Fruit fly (Drosophila melanogaster) whole organism, embryonic: ENCODE measurements around the gene CG12116.

Experiments
- Adf1 ChIP-seq: fragments of 200-800 bp; sonication (Bioruptor generic); IDR thresholded peaks from 2 replicates; pipeline ENCODE4 v1.3.6; 2022; ENCODE audit warnings: missing biosample characterization, missing genetic modification characterization
- CG10366 ChIP-seq: fragments of 200-800 bp; sonication (Bioruptor generic); IDR thresholded peaks from 2 replicates; pipeline ENCODE4 v1.3.6; 2022; ENCODE audit warnings: missing biosample characterization, missing genetic modification characterization
- CG11247 ChIP-seq: fragments of 200-800 bp; sonication (Bioruptor generic); IDR thresholded peaks from 2 replicates; pipeline ENCODE4 v1.3.6; 2022; ENCODE audit warnings: missing biosample characterization, missing genetic modification characterization
- CG13287 ChIP-seq: fragments of 200-800 bp; sonication (Bioruptor generic); IDR thresholded peaks from 2 replicates; pipeline ENCODE4 v1.3.6; 2022; ENCODE audit warnings: missing biosample characterization, missing genetic modification characterization; ENCODE audit not compliant: partially characterized antibody
- CG13424 ChIP-seq: fragments of 200-800 bp; sonication (Bioruptor generic); optimal IDR thresholded peaks from 2 replicates; lab custom pipeline; 2019; ENCODE audit warnings: missing biosample characterization, mild to moderate bottlenecking, missing genetic modification characterization, moderate library complexity
- CG15073 ChIP-seq: fragments of 200-800 bp; sonication (Bioruptor generic); optimal IDR thresholded peaks from 2 replicates; lab custom pipeline; 2016; ENCODE audit warnings: missing biosample characterization, missing genetic modification characterization
- CG1647 ChIP-seq: fragments of 200-800 bp; sonication (Bioruptor generic); optimal IDR thresholded peaks from 3 replicates; lab custom pipeline; 2016; ENCODE audit warnings: missing biosample characterization, missing genetic modification characterization
- CG16863 ChIP-seq: fragments of 200-800 bp; sonication (Bioruptor generic); optimal IDR thresholded peaks from 3 replicates; lab custom pipeline; 2016; ENCODE audit warnings: missing biosample characterization, missing genetic modification characterization
- CG3726 ChIP-seq: fragments of 200-800 bp; sonication (Bioruptor generic); IDR thresholded peaks from 3 replicates; pipeline ENCODE4, ENCODE4 v1.3.6; 2022; ENCODE audit warnings: missing biosample characterization, missing genetic modification characterization
- CG4328 ChIP-seq: fragments of 200-800 bp; sonication (Bioruptor generic); optimal IDR thresholded peaks from 3 replicates; lab custom pipeline; 2017; ENCODE audit warnings: missing biosample characterization, missing genetic modification reagents, missing genetic modification characterization
- CG6654 ChIP-seq: fragments of 200-800 bp; sonication (Bioruptor generic); optimal IDR thresholded peaks from 2 replicates; lab custom pipeline; 2017; ENCODE audit warnings: missing biosample characterization, mild to moderate bottlenecking, missing genetic modification characterization
- CG6689 ChIP-seq: fragments of 200-800 bp; sonication (Bioruptor generic); IDR thresholded peaks from 2 replicates; pipeline ENCODE4 v1.3.6; 2022; ENCODE audit warnings: missing biosample characterization, missing genetic modification characterization
- CG6791 ChIP-seq: fragments of 200-800 bp; sonication (Bioruptor generic); IDR thresholded peaks from 3 replicates; pipeline ENCODE4 v1.3.6; 2022; ENCODE audit warnings: missing biosample characterization, missing genetic modification characterization; ENCODE audit not compliant: partially characterized antibody
- CG7745 ChIP-seq: fragments of 200-800 bp; sonication (Bioruptor generic); optimal IDR thresholded peaks from 2 replicates; lab custom pipeline; 2018; ENCODE audit warnings: missing biosample characterization, mild to moderate bottlenecking, missing genetic modification characterization, moderate library complexity
- Doc3 ChIP-seq: fragments of 200-800 bp; sonication (Bioruptor generic); IDR thresholded peaks from 3 replicates; pipeline ENCODE4 v1.3.6; 2022; ENCODE audit warnings: missing biosample characterization, missing genetic modification characterization; ENCODE audit not compliant: partially characterized antibody
- HHEX ChIP-seq: fragments of 200-800 bp; sonication (Bioruptor generic); optimal IDR thresholded peaks from 3 replicates; lab custom pipeline; 2017; ENCODE audit warnings: missing biosample characterization, mild to moderate bottlenecking, missing genetic modification characterization, missing genetic modification reagents
- HLH3B ChIP-seq: fragments of 200-800 bp; sonication (Bioruptor generic); IDR thresholded peaks from 2 replicates; pipeline ENCODE4 v1.3.6; 2022; ENCODE audit warnings: missing biosample characterization, missing genetic modification characterization
- Hand ChIP-seq: fragments of 200-800 bp; sonication (Bioruptor generic); optimal IDR thresholded peaks from 2 replicates; lab custom pipeline; 2017; ENCODE audit warnings: mild to moderate bottlenecking, missing biosample characterization, missing genetic modification reagents, missing genetic modification characterization
- Hmx ChIP-seq: fragments of 200-800 bp; sonication (Bioruptor generic); optimal IDR thresholded peaks from 2 replicates; lab custom pipeline; 2016; ENCODE audit warnings: missing biosample characterization, missing genetic modification characterization
- Kr ChIP-seq: fragments of 200-800 bp; sonication (Bioruptor generic); optimal IDR thresholded peaks from 2 replicates; lab custom pipeline; 2017; ENCODE audit warnings: missing biosample characterization, mild to moderate bottlenecking, missing genetic modification characterization
- Lhr ChIP-seq: fragments of 200-800 bp; sonication (Bioruptor generic); optimal IDR thresholded peaks from 3 replicates; lab custom pipeline; 2017; ENCODE audit warnings: mild to moderate bottlenecking, missing biosample characterization, missing genetic modification reagents, missing genetic modification characterization
- Max ChIP-seq: fragments of 200-800 bp; sonication (Bioruptor generic); optimal IDR thresholded peaks from 2 replicates; lab custom pipeline; 2016; ENCODE audit warnings: missing biosample characterization, mild to moderate bottlenecking, missing genetic modification characterization
- Poxn ChIP-seq: fragments of 200-800 bp; sonication (Bioruptor generic); IDR thresholded peaks from 2 replicates; pipeline ENCODE4 v1.3.6; 2022; ENCODE audit warnings: missing biosample characterization, missing genetic modification characterization
- Ptx1 ChIP-seq: fragments of 200-800 bp; sonication (Bioruptor generic); IDR thresholded peaks from 2 replicates; pipeline ENCODE4 v1.3.6; 2022; ENCODE audit warnings: missing biosample characterization, missing genetic modification characterization
- Scr ChIP-seq: fragments of 200-800 bp; sonication (Bioruptor generic); IDR thresholded peaks from 2 replicates; pipeline ENCODE4 v1.3.6; 2022; ENCODE audit warnings: missing biosample characterization, missing genetic modification characterization; ENCODE audit not compliant: partially characterized antibody
- ara ChIP-seq: fragments of 200-800 bp; sonication (Bioruptor generic); IDR thresholded peaks from 2 replicates; pipeline ENCODE4 v1.3.6; 2022; ENCODE audit warnings: missing biosample characterization, missing genetic modification characterization
- cg ChIP-seq: fragments of 200-800 bp; sonication (Bioruptor generic); optimal IDR thresholded peaks from 3 replicates; lab custom pipeline; 2019; ENCODE audit warnings: missing biosample characterization, mild to moderate bottlenecking, missing genetic modification characterization, moderate library complexity
- ci ChIP-seq: fragments of 200-800 bp; sonication (Bioruptor generic); IDR thresholded peaks from 3 replicates; pipeline ENCODE4 v1.3.6; 2022; ENCODE audit warnings: missing biosample characterization, missing genetic modification characterization
- disco-r ChIP-seq: fragments of 200-800 bp; sonication (Bioruptor generic); optimal IDR thresholded peaks from 2 replicates; lab custom pipeline; 2016; ENCODE audit warnings: missing biosample characterization, missing genetic modification characterization
- dpn ChIP-seq, 2 experiments: fragments of 200-800 bp; sonication (Bioruptor generic); optimal IDR thresholded peaks; 3 replicates each; lab custom pipeline; 2016; ENCODE audit warnings: missing biosample characterization in 2 of 2, missing genetic modification characterization in 2 of 2
- gfzf ChIP-seq: fragments of 200-800 bp; sonication (Bioruptor generic); optimal IDR thresholded peaks from 2 replicates; lab custom pipeline; 2016; ENCODE audit warnings: missing biosample characterization, mild to moderate bottlenecking, missing genetic modification characterization, moderate library complexity
- hbn ChIP-seq: fragments of 200-800 bp; sonication (Bioruptor generic); IDR thresholded peaks from 2 replicates; pipeline ENCODE4 v1.3.6; 2022; ENCODE audit warnings: missing biosample characterization, missing genetic modification characterization; ENCODE audit not compliant: partially characterized antibody
- inv ChIP-seq: fragments of 200-800 bp; sonication (Bioruptor generic); IDR thresholded peaks from 2 replicates; pipeline ENCODE4 v1.3.6; 2022; ENCODE audit warnings: missing biosample characterization, missing genetic modification characterization; ENCODE audit not compliant: partially characterized antibody
- jigr1 ChIP-seq: fragments of 200-800 bp; sonication (Bioruptor generic); IDR thresholded peaks from 3 replicates; pipeline ENCODE4 v1.3.6; 2022; ENCODE audit warnings: missing biosample characterization, missing genetic modification characterization
- kay ChIP-seq: fragments of 200-800 bp; sonication (Bioruptor generic); optimal IDR thresholded peaks from 2 replicates; lab custom pipeline; 2016; ENCODE audit warnings: missing biosample characterization, missing genetic modification characterization
- knrl ChIP-seq: fragments of 200-800 bp; sonication (Bioruptor generic); IDR thresholded peaks from 3 replicates; pipeline ENCODE4 v1.3.6; 2022; ENCODE audit warnings: missing biosample characterization, missing genetic modification characterization; ENCODE audit not compliant: partially characterized antibody
- mirr ChIP-seq: fragments of 200-800 bp; sonication (Bioruptor generic); optimal IDR thresholded peaks from 3 replicates; lab custom pipeline; 2018; ENCODE audit warnings: missing biosample characterization, mild to moderate bottlenecking, missing genetic modification characterization
- nerfin-2 ChIP-seq: fragments of 200-800 bp; sonication (Bioruptor generic); IDR thresholded peaks from 2 replicates; pipeline ENCODE4 v1.3.6; 2022; ENCODE audit warnings: missing biosample characterization, missing genetic modification characterization; ENCODE audit not compliant: partially characterized antibody
- otp ChIP-seq: fragments of 200-800 bp; sonication (Bioruptor generic); IDR thresholded peaks from 3 replicates; pipeline ENCODE4, ENCODE4 v1.3.6; 2022; ENCODE audit warnings: missing biosample characterization, missing genetic modification characterization
- pros ChIP-seq: fragments of 200-800 bp; sonication (Bioruptor generic); optimal IDR thresholded peaks from 3 replicates; lab custom pipeline; 2019; ENCODE audit warnings: missing biosample characterization, mild to moderate bottlenecking, missing genetic modification characterization, moderate library complexity
- shn ChIP-seq: fragments of 200-800 bp; sonication (Bioruptor generic); optimal IDR thresholded peaks from 3 replicates; lab custom pipeline; 2016; ENCODE audit warnings: missing biosample characterization, missing genetic modification characterization
- sim ChIP-seq: fragments of 200-800 bp; sonication (Bioruptor generic); IDR thresholded peaks from 2 replicates; pipeline ENCODE4 v1.3.6; 2022; ENCODE audit warnings: missing biosample characterization, missing genetic modification characterization
- sima ChIP-seq: fragments of 200-800 bp; sonication (Bioruptor generic); optimal IDR thresholded peaks from 2 replicates; lab custom pipeline; 2016; ENCODE audit warnings: missing biosample characterization, missing genetic modification characterization
- sna ChIP-seq: fragments of 200-800 bp; sonication (Bioruptor generic); IDR thresholded peaks from 2 replicates; pipeline ENCODE4 v1.3.6; 2022; ENCODE audit warnings: missing biosample characterization, missing genetic modification characterization; ENCODE audit not compliant: partially characterized antibody
- tgo ChIP-seq: fragments of 200-800 bp; sonication (Bioruptor generic); IDR thresholded peaks from 3 replicates; pipeline ENCODE4 v1.3.6; 2022; ENCODE audit warnings: missing biosample characterization, missing genetic modification characterization
- tna ChIP-seq: fragments of 200-800 bp; sonication (Bioruptor generic); IDR thresholded peaks from 2 replicates; pipeline ENCODE4 v1.3.6; 2022; ENCODE audit warnings: missing biosample characterization, missing genetic modification characterization; ENCODE audit not compliant: partially characterized antibody
- toy ChIP-seq: fragments of 200-800 bp; sonication (Bioruptor generic); IDR thresholded peaks from 2 replicates; pipeline ENCODE4 v1.3.6; 2022; ENCODE audit warnings: missing biosample characterization, missing genetic modification characterization
- trh ChIP-seq: fragments of 200-800 bp; sonication (Bioruptor generic); optimal IDR thresholded peaks from 2 replicates; lab custom pipeline; 2016; ENCODE audit warnings: missing biosample characterization, missing genetic modification characterization
- usp ChIP-seq: fragments of >200 bp; optimal IDR thresholded peaks from 2 replicates; lab custom pipeline; 2017; ENCODE audit warnings: missing biosample characterization, missing genetic modification characterization
- wdn ChIP-seq: fragments of 200-800 bp; sonication (Bioruptor generic); IDR thresholded peaks from 2 replicates; pipeline ENCODE4 v1.3.6; 2022; ENCODE audit warnings: missing biosample characterization, missing genetic modification characterization
- zf30C ChIP-seq: fragments of 200-800 bp; sonication (Bioruptor generic); optimal IDR thresholded peaks from 3 replicates; lab custom pipeline; 2018; ENCODE audit warnings: missing biosample characterization, mild to moderate bottlenecking, missing genetic modification characterization

The CG12116 gene

dm6 chrX:8452163-8452562 is 16.6 kb downstream of the CG12116 start (continued):
- no peak for TF ChIP-seq tgo (GFP tag; lab: Robert Waterston, UW)
- TF ChIP-seq CG10366 (GFP tag; lab: Robert Waterston, UW), result no peak
- TF ChIP-seq CG11247, result no peak
- no peak for TF ChIP-seq CG15073 (GFP tag; lab: Kevin White, UChicago)
- TF ChIP-seq kay (GFP tag; lab: Kevin White, UChicago), result no peak
- no peak for TF ChIP-seq pros (GFP tag; lab: Kevin White, UChicago)
- TF ChIP-seq Doc3 (GFP tag; lab: Robert Waterston, UW), result peak; percentile 88
- TF ChIP-seq Ptx1, result no peak
- no peak for TF ChIP-seq Poxn (GFP tag; lab: Robert Waterston, UW)
- TF ChIP-seq HLH3B (GFP tag; lab: Robert Waterston, UW), result no peak
- no peak for TF ChIP-seq wdn (GFP tag; lab: Robert Waterston, UW)
- TF ChIP-seq CG13424 (tag; lab: Kevin White, UChicago), result no peak
- no peak for TF ChIP-seq sima (GFP tag; lab: Kevin White, UChicago)
- no peak for TF ChIP-seq trh
- TF ChIP-seq CG13287 (GFP tag; lab: Robert Waterston, UW), result peak; percentile 85
- TF ChIP-seq HHEX (GFP tag; lab: Kevin White, UChicago), result no peak
- TF ChIP-seq ci (GFP tag; lab: Robert Waterston, UW), result no peak
- peak; percentile 82; the same call in 1 of the 2 replicates for TF ChIP-seq inv (GFP tag; lab: Robert Waterston, UW)
- TF ChIP-seq hbn (GFP tag; lab: Robert Waterston, UW), result peak; percentile 92
- TF ChIP-seq CG4328 (GFP tag; lab: Kevin White, UChicago), result no peak
- TF ChIP-seq jigr1, result no peak
- TF ChIP-seq Max (GFP tag; lab: Kevin White, UChicago), result no peak
- TF ChIP-seq Lhr (GFP tag; lab: Kevin White, UChicago), result no peak
- TF ChIP-seq nerfin-2 (GFP tag; lab: Robert Waterston, UW), result peak; percentile 100
- peak; percentile 97 for TF ChIP-seq sna (GFP tag; lab: Robert Waterston, UW)
- no peak for TF ChIP-seq CG16863 (GFP tag; lab: Kevin White, UChicago)
- TF ChIP-seq mirr, result no peak
- TF ChIP-seq sim (GFP tag; lab: Robert Waterston, UW), result no peak
- no peak for TF ChIP-seq CG7745
- no peak for TF ChIP-seq disco-r (GFP tag; lab: Kevin White, UChicago)
- TF ChIP-seq shn, result no peak
- TF ChIP-seq CG1647 (GFP tag; lab: Kevin White, UChicago), result no peak
- no peak for TF ChIP-seq Hand (GFP tag; lab: Kevin White, UChicago)
- TF ChIP-seq Kr (GFP tag; lab: Kevin White, UChicago), result no peak
- no peak for TF ChIP-seq toy (GFP tag; lab: Robert Waterston, UW)
- TF ChIP-seq CG6689 (GFP tag; lab: Robert Waterston, UW), result no peak
- no peak for TF ChIP-seq zf30C (GFP tag; lab: Kevin White, UChicago)
- no peak for TF ChIP-seq CG3726 (GFP tag; lab: Robert Waterston, UW)
- TF ChIP-seq CG6654 (GFP tag; lab: Kevin White, UChicago), result no peak
- TF ChIP-seq ara (GFP tag; lab: Robert Waterston, UW), result no peak
- peak; percentile 90 for TF ChIP-seq Scr (GFP tag; lab: Robert Waterston, UW)
- TF ChIP-seq Adf1, result no peak
- no peak for TF ChIP-seq Hmx (GFP tag; lab: Kevin White, UChicago)
- peak; percentile 100 for TF ChIP-seq CG6791
- no peak for TF ChIP-seq usp (GFP tag; lab: Kevin White, UChicago)
- no peak for TF ChIP-seq cg (GFP tag; lab: Kevin White, UChicago)
- no peak for TF ChIP-seq otp (GFP tag; lab: Robert Waterston, UW)
- peak; percentile 48; the same call in 2 of the 3 replicates for TF ChIP-seq knrl (GFP tag; lab: Robert Waterston, UW)
- TF ChIP-seq tna (GFP tag; lab: Robert Waterston, UW), result peak; percentile 100
- no peak for TF ChIP-seq gfzf (GFP tag; lab: Kevin White, UChicago)
- TF ChIP-seq dpn (GFP tag; optimal IDR thresholded peaks at IDR 0.05; lab: Kevin White, UChicago), result no peak
